Worm (Caenorhabditis elegans): Measurements from ENCODE around the gene fbxa-164.

ce11 chrII:1624572-1624971, 10.7 kb upstream of the fbxa-164 start, which contains the start of gene fbxa-160:
- TF ChIP-seq W03F9.2 (tag; optimal IDR thresholded peaks at IDR 0.05): no peak
- no peak for TF ChIP-seq dao-5 (tag; optimal IDR thresholded peaks at IDR 0.05)
- no peak for TF ChIP-seq him-1 (tag; optimal IDR thresholded peaks at IDR 0.05)

Measured in whole organism, L4/young adult.